Fruit fly (Drosophila melanogaster) whole organism, pupa: Measurements from ENCODE around the gene TotF.

Experiments
- CG9948 ChIP-seq: fragments of 200-800 bp; sonication (Bioruptor generic); optimal IDR thresholded peaks from 2 replicates; lab custom pipeline; 2018; ENCODE audit warnings: missing biosample characterization, mild to moderate bottlenecking, missing genetic modification characterization, moderate library complexity
- Pif1B ChIP-seq: fragments of 200-800 bp; sonication (Bioruptor generic); optimal IDR thresholded peaks from 3 replicates; lab custom pipeline; 2016; ENCODE audit warnings: missing biosample characterization, missing genetic modification characterization
- fd96Ca ChIP-seq: fragments of 200-800 bp; sonication (Bioruptor generic); IDR thresholded peaks from 3 replicates; pipeline ENCODE4 v1.3.6; 2022; ENCODE audit warnings: missing biosample characterization, missing genetic modification characterization

- TF ChIP-seq Pif1B (GFP tag; lab: Kevin White, UChicago), result no peak
- TF ChIP-seq CG9948 (tag; lab: Kevin White, UChicago), result no peak
- TF ChIP-seq fd96Ca (GFP tag; lab: Robert Waterston, UW), result no peak
Measured at dm6 chr2L:19916982-19917381, 4.8 kb upstream of the TotF start.
